Worm (Caenorhabditis elegans): ENCODE results near the gene klp-3.

Gene klp-3

DNA sequence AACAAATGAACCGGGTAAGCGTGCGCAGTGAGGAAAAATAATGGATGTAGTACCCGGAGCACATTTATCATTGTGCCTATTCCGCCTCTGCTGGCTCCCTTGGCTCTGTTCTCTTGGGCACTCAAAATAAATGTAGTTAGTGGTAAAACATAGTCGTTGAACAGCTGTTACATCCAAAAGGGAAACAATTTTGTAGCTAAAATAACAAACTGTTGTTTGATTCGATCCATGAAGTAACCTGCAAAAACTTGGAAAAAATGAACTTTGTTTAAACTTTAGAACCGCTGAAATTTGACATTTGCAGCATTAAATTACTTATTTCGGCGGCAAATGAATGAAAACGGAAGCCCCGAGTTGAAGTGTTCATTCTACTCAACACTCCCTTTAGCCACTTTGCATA lies 51.5 kb downstream of the klp-3 start:
- TF ChIP-seq tlp-1 (tag; optimal IDR thresholded peaks at IDR 0.05): no peak
- no peak for TF ChIP-seq sup-37 (GFP tag; optimal IDR thresholded peaks at IDR 0.05)
- no peak for TF ChIP-seq ztf-11 (tag; optimal IDR thresholded peaks at IDR 0.05)
- no peak for TF ChIP-seq lin-15B (tag; optimal IDR thresholded peaks at IDR 0.05)
- no peak for TF ChIP-seq efl-1 (optimal IDR thresholded peaks at IDR 0.05)
- peak in 1 of 2 experiments; percentile 48 for TF ChIP-seq efl-1 (GFP tag; optimal IDR thresholded peaks at IDR 0.05 in 1 of 2)
- peak; percentile 43 for TF ChIP-seq nhr-85 (tag)
- no peak for TF ChIP-seq mdl-1 (tag; optimal IDR thresholded peaks at IDR 0.05)

DNA sequence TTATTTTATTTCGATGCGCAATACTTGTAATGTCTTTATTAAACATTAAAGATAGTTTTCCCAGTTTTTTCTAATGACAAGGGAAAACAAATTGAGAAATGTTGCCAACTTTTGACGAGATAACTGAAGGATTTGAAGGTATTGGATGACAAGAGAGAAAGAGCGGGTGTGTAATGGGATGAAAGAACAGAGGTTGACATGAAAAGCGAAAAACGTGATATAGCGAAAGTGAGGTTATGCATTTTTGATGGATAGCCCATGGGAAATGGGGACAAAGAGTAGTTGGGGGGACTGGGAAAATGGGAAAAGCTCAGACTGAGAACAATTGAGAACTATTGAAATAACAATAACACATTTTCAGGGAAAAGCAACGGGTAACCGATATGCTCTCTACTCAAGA lies 53.0 kb downstream of the klp-3 start:
- TF ChIP-seq lsy-2 (tag; optimal IDR thresholded peaks at IDR 0.05) (peak in 1 of 2 experiments; percentile 16), nhr-19 (GFP tag; conservative IDR thresholded peaks at IDR 0.05) (0 out of 2 replicates have a peak, but pooled peaks have one; percentile 6), lin-14 (GFP tag; optimal IDR thresholded peaks at IDR 0.05) (peak; percentile 27), blmp-1 (tag; optimal IDR thresholded peaks at IDR 0.05) (peak; percentile 84), hpl-2 (GFP tag; optimal IDR thresholded peaks at IDR 0.05) (no peak)
